Worm (Caenorhabditis elegans) whole organism, L1 larva: Measurements from ENCODE around the gene R02F2.7.

Source experiments
- F16B12.6 ChIP-seq: fragments of 150-350 bp; optimal IDR thresholded peaks from 2 replicates; lab custom pipeline; 2014; ENCODE audit warnings: missing biosample characterization, missing genetic modification characterization
- aha-1 ChIP-seq: fragments of 150-350 bp; optimal IDR thresholded peaks from 2 replicates; lab custom pipeline; 2014; ENCODE audit warnings: missing biosample characterization, missing genetic modification characterization
- blmp-1 ChIP-seq: fragments of 150-350 bp; optimal IDR thresholded peaks from 2 replicates; lab custom pipeline; 2014; ENCODE audit warnings: missing biosample characterization, missing genetic modification characterization
- ceh-8 ChIP-seq: fragments of 200-800 bp; sonication (Bioruptor generic); optimal IDR thresholded peaks from 2 replicates; lab custom pipeline; 2018; ENCODE audit warnings: mild to moderate bottlenecking, missing genetic modification characterization, moderate library complexity, missing compliant biosample characterization
- ceh-82 ChIP-seq, 3 experiments: fragments of 150-350 bp in 1 of 3; sonication (generic microtip) in 2 of 3; optimal IDR thresholded peaks; 2 replicates each; lab custom pipeline; 2014 to 2017; ENCODE audit warnings: missing biosample characterization in 3 of 3, missing genetic modification characterization in 3 of 3
- dpl-1 ChIP-seq, 3 experiments: fragments of 150-350 bp in 2 of 3; sonication (generic microtip) in 1 of 3; optimal IDR thresholded peaks; 2 replicates each; lab custom pipeline; 2014 to 2017; ENCODE audit warnings: missing biosample characterization in 3 of 3, missing genetic modification characterization in 3 of 3, missing genetic modification reagents in 3 of 3
- dsc-1 ChIP-seq: sonication (generic microtip); optimal IDR thresholded peaks from 2 replicates; lab custom pipeline; 2016; ENCODE audit warnings: mild to moderate bottlenecking, missing genetic modification characterization, missing compliant biosample characterization
- efl-1 ChIP-seq, 4 experiments: fragments of 150-350 bp; optimal IDR thresholded peaks in 3 of 4; peaks in 1 of 4; 1 replicate in 1 of 4; 2 replicates in 3 of 4; lab custom pipeline; 2014; ENCODE audit warnings: missing biosample characterization in 2 of 4, missing genetic modification characterization in 2 of 4, missing genetic modification reagents in 2 of 4
- elt-3 ChIP-seq, 6 experiments: fragments of 150-350 bp in 1 of 6; sonication (generic microtip); optimal IDR thresholded peaks; 2 replicates each; lab custom pipeline; 2017 to 2018; ENCODE audit warnings: missing biosample characterization in 6 of 6, missing genetic modification characterization in 6 of 6, inconsistent platforms in 1 of 6
- fkh-8 ChIP-seq: sonication (generic microtip); optimal IDR thresholded peaks from 2 replicates; lab custom pipeline; 2016; ENCODE audit warnings: mild to moderate bottlenecking, missing genetic modification characterization, missing compliant biosample characterization
- hlh-4 ChIP-seq: sonication (generic microtip); optimal IDR thresholded peaks from 2 replicates; lab custom pipeline; 2016; ENCODE audit warnings: mild to moderate bottlenecking, missing genetic modification characterization, missing compliant biosample characterization
- isw-1 ChIP-seq: fragments of 200-800 bp; sonication (Bioruptor generic); IDR thresholded peaks from 2 replicates; pipeline ENCODE4 v1.3.6; 2022; ENCODE audit warnings: missing genetic modification characterization, missing compliant biosample characterization
- jun-1 ChIP-seq: fragments of 150-350 bp; optimal IDR thresholded peaks from 2 replicates; lab custom pipeline; 2014; ENCODE audit warnings: missing biosample characterization, missing genetic modification reagents, missing genetic modification characterization
- lin-14 ChIP-seq: fragments of 200-800 bp; sonication (Bioruptor generic); optimal IDR thresholded peaks from 2 replicates; lab custom pipeline; 2018; ENCODE audit warnings: mild to moderate bottlenecking, missing genetic modification characterization, moderate library complexity, missing compliant biosample characterization
- lin-15B ChIP-seq: fragments of 150-350 bp; sonication (generic microtip); optimal IDR thresholded peaks from 3 replicates; lab custom pipeline; 2014; ENCODE audit warnings: missing biosample characterization, missing genetic modification characterization
- lin-35 ChIP-seq, 2 experiments: fragments of 150-350 bp; optimal IDR thresholded peaks; 2 replicates each; lab custom pipeline; 2014; ENCODE audit warnings: missing biosample characterization in 2 of 2, missing genetic modification characterization in 2 of 2, missing genetic modification reagents in 2 of 2
- lsy-2 ChIP-seq, 2 experiments: fragments of 150-350 bp; optimal IDR thresholded peaks; 2 replicates each; lab custom pipeline; 2014; ENCODE audit warnings: missing biosample characterization in 2 of 2, missing genetic modification characterization in 2 of 2
- mab-9 ChIP-seq: fragments of 200-800 bp; sonication (Bioruptor generic); IDR thresholded peaks from 2 replicates; pipeline ENCODE4 v1.3.6; 2022; ENCODE audit warnings: missing genetic modification reagents, missing genetic modification characterization, missing compliant biosample characterization
- mdl-1 ChIP-seq, 2 experiments: fragments of 150-350 bp; optimal IDR thresholded peaks; 2 replicates each; lab custom pipeline; 2014 to 2017; ENCODE audit warnings: missing biosample characterization in 2 of 2, missing genetic modification characterization in 2 of 2, inconsistent platforms in 1 of 2
- mep-1 ChIP-seq: fragments of 150-350 bp; optimal IDR thresholded peaks from 2 replicates; lab custom pipeline; 2014; ENCODE audit warnings: missing biosample characterization, missing genetic modification characterization
- nhr-19 ChIP-seq: fragments of 200-800 bp; sonication (Bioruptor generic); conservative IDR thresholded peaks from 2 replicates; pipeline ENCODE4 v1.3.6; 2022; ENCODE audit warnings: missing genetic modification characterization, missing compliant biosample characterization
- nhr-20 ChIP-seq: sonication (generic microtip); optimal IDR thresholded peaks from 2 replicates; lab custom pipeline; 2016; ENCODE audit warnings: mild to moderate bottlenecking, missing genetic modification characterization, missing compliant biosample characterization
- nhr-47 ChIP-seq: sonication (generic microtip); optimal IDR thresholded peaks from 2 replicates; lab custom pipeline; 2016; ENCODE audit warnings: mild to moderate bottlenecking, missing genetic modification characterization, moderate library complexity, missing compliant biosample characterization
- nhr-71 ChIP-seq: sonication (generic microtip); optimal IDR thresholded peaks from 2 replicates; lab custom pipeline; 2016; ENCODE audit warnings: mild to moderate bottlenecking, missing genetic modification characterization, moderate library complexity, missing compliant biosample characterization
- nhr-77 ChIP-seq: fragments of 150-350 bp; optimal IDR thresholded peaks from 2 replicates; lab custom pipeline; 2014; ENCODE audit warnings: missing biosample characterization, missing genetic modification characterization
- nhr-85 ChIP-seq: sonication (generic microtip); peaks from one replicate; lab custom pipeline; 2016; ENCODE audit warnings: missing genetic modification characterization, inconsistent platforms, missing compliant biosample characterization
- rnt-1 ChIP-seq: sonication (generic microtip); optimal IDR thresholded peaks from 2 replicates; lab custom pipeline; 2016; ENCODE audit warnings: mild to moderate bottlenecking, missing genetic modification characterization, moderate library complexity, missing compliant biosample characterization
- skn-1 ChIP-seq: fragments of 150-350 bp; optimal IDR thresholded peaks from 2 replicates; lab custom pipeline; 2014; ENCODE audit warnings: missing biosample characterization, missing genetic modification characterization
- snu-23 ChIP-seq: sonication (generic microtip); optimal IDR thresholded peaks from 2 replicates; lab custom pipeline; 2016; ENCODE audit warnings: missing genetic modification characterization, missing compliant biosample characterization
- sptf-1 ChIP-seq: fragments of 150-350 bp; optimal IDR thresholded peaks from 2 replicates; lab custom pipeline; 2014; ENCODE audit warnings: missing biosample characterization, missing genetic modification characterization
- swsn-7 ChIP-seq: sonication (generic microtip); optimal IDR thresholded peaks from 2 replicates; lab custom pipeline; 2016; ENCODE audit warnings: missing genetic modification characterization, missing compliant biosample characterization
- tbx-2 ChIP-seq: sonication (generic microtip); optimal IDR thresholded peaks from 2 replicates; lab custom pipeline; 2016; ENCODE audit warnings: missing genetic modification characterization, missing compliant biosample characterization
- tlp-1 ChIP-seq: fragments of 150-350 bp; optimal IDR thresholded peaks from 2 replicates; lab custom pipeline; 2014; ENCODE audit warnings: missing biosample characterization, missing genetic modification characterization
- unc-130 ChIP-seq: fragments of 150-350 bp; optimal IDR thresholded peaks from 2 replicates; lab custom pipeline; 2017; ENCODE audit warnings: missing biosample characterization, missing genetic modification characterization, inconsistent platforms
- unc-86 ChIP-seq: sonication (generic microtip); optimal IDR thresholded peaks from 2 replicates; lab custom pipeline; 2016; ENCODE audit warnings: missing genetic modification characterization, missing compliant biosample characterization
- xbp-1 ChIP-seq: sonication (generic microtip); optimal IDR thresholded peaks from 2 replicates; lab custom pipeline; 2016; ENCODE audit warnings: missing genetic modification characterization, missing compliant biosample characterization

R02F2.7 gene

ce11 chrIII:5453290-5453689 is 30.3 kb downstream of the R02F2.7 start, which contains the start of gene F48E8.4:
F48E8.4 (plus strand) TSS chrIII:5453590.
- no peak for TF ChIP-seq tbx-2
- TF ChIP-seq efl-1 (optimal IDR thresholded peaks at IDR 0.05; lab: Kevin White, UChicago) = no peak
- peak in 1 of 2 experiments; percentile 82 for TF ChIP-seq efl-1 (GFP tag; optimal IDR thresholded peaks at IDR 0.05 in 1 of 2; lab: Kevin White, UChicago)

- TF ChIP-seq efl-1 (optimal IDR thresholded peaks at IDR 0.05; lab: Kevin White, UChicago) (no peak), efl-1 (GFP tag; optimal IDR thresholded peaks at IDR 0.05 in 1 of 2; lab: Kevin White, UChicago) (peak in 1 of 2 experiments; percentile 35), tlp-1 (tag; lab: Kevin White, UChicago) (no peak)
Measured at ce11 chrIII:5450430-5450829, 33.1 kb downstream of the R02F2.7 start, which contains the start of gene paa-1. paa-1 (plus strand) TSS chrIII:5450730.

- peak; percentile 46 for TF ChIP-seq dsc-1 (tag; lab: Kevin White, UChicago)
- no peak for TF ChIP-seq elt-3 (tag; optimal IDR thresholded peaks at IDR 0.05; lab: Kevin White, UChicago)
- peak; percentile 3 for TF ChIP-seq jun-1 (tag; lab: Kevin White, UChicago)
- peak; percentile 33 for TF ChIP-seq isw-1 (GFP tag; lab: Robert Waterston, UW)
- TF ChIP-seq nhr-77 (tag; lab: Kevin White, UChicago) = peak; percentile 14
- peak; percentile 79 for TF ChIP-seq F16B12.6 (tag; lab: Kevin White, UChicago)
- peak; percentile 9 to 58 (median 49) for TF ChIP-seq ceh-82 (tag; optimal IDR thresholded peaks at IDR 0.05; lab: Kevin White, UChicago)
- peak; percentile 74 for TF ChIP-seq nhr-71 (tag; lab: Kevin White, UChicago)
- TF ChIP-seq hlh-4 (tag; lab: Kevin White, UChicago) = no peak
- TF ChIP-seq lsy-2 (tag; optimal IDR thresholded peaks at IDR 0.05; lab: Kevin White, UChicago) = peak; percentile 73 to 85
- TF ChIP-seq sptf-1 (tag; lab: Kevin White, UChicago) = no peak
- peak; percentile 77 to 83 for TF ChIP-seq efl-1 (optimal IDR thresholded peaks at IDR 0.05; lab: Kevin White, UChicago)
- TF ChIP-seq efl-1 (GFP tag; optimal IDR thresholded peaks at IDR 0.05 in 1 of 2; lab: Kevin White, UChicago) = peak; percentile 65 to 96
- no peak for TF ChIP-seq tlp-1 (tag; lab: Kevin White, UChicago)
- TF ChIP-seq rnt-1 (tag; lab: Kevin White, UChicago) = peak; percentile 83
- TF ChIP-seq ceh-8 (GFP tag; lab: Kevin White, UChicago) = no peak
- peak; percentile 55 for TF ChIP-seq skn-1
- peak; percentile 34 to 63 (median 62) for TF ChIP-seq dpl-1 (GFP tag; optimal IDR thresholded peaks at IDR 0.05; lab: Kevin White, UChicago)
- TF ChIP-seq nhr-19 (GFP tag; lab: Robert Waterston, UW) = 0 out of 2 replicates have a peak, but pooled peaks have one; percentile 36
- peak; percentile 50 for TF ChIP-seq nhr-20 (tag; lab: Kevin White, UChicago)
- TF ChIP-seq mdl-1 (tag; optimal IDR thresholded peaks at IDR 0.05; lab: Kevin White, UChicago) = peak in 1 of 2 experiments; percentile 34
- TF ChIP-seq mab-9 = peak; percentile 81
- TF ChIP-seq nhr-47 (tag; lab: Kevin White, UChicago) = peak; percentile 69
- TF ChIP-seq swsn-7 = peak; percentile 56
- TF ChIP-seq unc-130 (tag; lab: Kevin White, UChicago) = peak; percentile 35
- TF ChIP-seq unc-86 (tag; lab: Kevin White, UChicago) = peak; percentile 15
- TF ChIP-seq nhr-85 (tag; lab: Kevin White, UChicago) = peak; percentile 70
- no peak for TF ChIP-seq aha-1 (tag; lab: Kevin White, UChicago)
- TF ChIP-seq lin-15B (tag; lab: Kevin White, UChicago) = peak; percentile 19
- TF ChIP-seq mep-1 (tag; lab: Kevin White, UChicago) = peak; percentile 30
- peak; percentile 81 for TF ChIP-seq tbx-2
- peak; percentile 32 for TF ChIP-seq xbp-1 (tag; lab: Kevin White, UChicago)
- peak; percentile 65 to 69 for TF ChIP-seq lin-35 (GFP tag; optimal IDR thresholded peaks at IDR 0.05; lab: Kevin White, UChicago)
- TF ChIP-seq lin-14 (GFP tag; lab: Kevin White, UChicago) = peak; percentile 80
- TF ChIP-seq blmp-1 (tag; lab: Kevin White, UChicago) = no peak
- peak; percentile 67 for TF ChIP-seq fkh-8 (tag; lab: Kevin White, UChicago)
- peak; percentile 66 for TF ChIP-seq snu-23 (GFP tag; lab: Kevin White, UChicago)
Measured at ce11 chrIII:5449762-5450308, 33.7 kb downstream of the R02F2.7 start, which contains the start of gene F48E8.8. F48E8.8 (minus strand) TSS chrIII:5449812.
